Fruit fly (Drosophila melanogaster): ENCODE data around the gene TrxT.
A peak's percentile ranks its signal among the peaks of the same experiment; 100 is the strongest.

Gene TrxT

dm6 chrX:5349899-5350575, 38.3 kb upstream of the TrxT start (continued):
- TF ChIP-seq Asciz (GFP tag; optimal IDR thresholded peaks at IDR 0.05) (no peak), phol (tag; optimal IDR thresholded peaks at IDR 0.05) (peak; percentile 39), CG14014 (GFP tag; IDR thresholded peaks at IDR 0.05) (no peak), E2f1 (GFP tag; IDR thresholded peaks at IDR 0.05) (no peak), Sox102F (GFP tag; optimal IDR thresholded peaks at IDR 0.05) (peak; percentile 63), CG12219 (GFP tag; optimal IDR thresholded peaks at IDR 0.05) (no peak), CG2889 (GFP tag; IDR thresholded peaks at IDR 0.05) (no peak), CG4707 (GFP tag; optimal IDR thresholded peaks at IDR 0.05) (no peak), ems (GFP tag; optimal IDR thresholded peaks at IDR 0.05) (no peak), fu2 (GFP tag; optimal IDR thresholded peaks at IDR 0.05) (no peak), CG34422 (GFP tag; IDR thresholded peaks at IDR 0.05) (no peak), rib (GFP tag; IDR thresholded peaks at IDR 0.05) (no peak), B-H1 (GFP tag; IDR thresholded peaks at IDR 0.05) (no peak), pzg (GFP tag; optimal IDR thresholded peaks at IDR 0.05) (no peak), CG17186 (GFP tag; optimal IDR thresholded peaks at IDR 0.05) (no peak), CG17568 (GFP tag; optimal IDR thresholded peaks at IDR 0.05) (no peak), CG12236 (GFP tag; optimal IDR thresholded peaks at IDR 0.05) (no peak), CG8290 (GFP tag; optimal IDR thresholded peaks at IDR 0.05) (no peak), CG8290 (tag; optimal IDR thresholded peaks at IDR 0.05) (peak in 1 of 2 experiments; percentile 55), sens (GFP tag) (no peak), slp2 (GFP tag; optimal IDR thresholded peaks at IDR 0.05) (no peak), NC2α (GFP tag; optimal IDR thresholded peaks at IDR 0.05) (no peak), HmgZ (tag; optimal IDR thresholded peaks at IDR 0.05) (no peak), Hr39 (optimal IDR thresholded peaks at IDR 0.05) (no peak), mld (GFP tag; IDR thresholded peaks at IDR 0.05; ENCODE audit: partially characterized antibody) (no peak), croc (GFP tag; conservative IDR thresholded peaks at IDR 0.05) (no peak), CG18476 (GFP tag; optimal IDR thresholded peaks at IDR 0.05) (no peak), bcd (GFP tag; optimal IDR thresholded peaks at IDR 0.05) (no peak), fd3F (GFP tag; optimal IDR thresholded peaks at IDR 0.05) (no peak), Dref (GFP tag; IDR thresholded peaks at IDR 0.05) (no peak), crol (GFP tag; IDR thresholded peaks at IDR 0.05) (peak; percentile 50; the same call in 1 of the 2 replicates), CG10209 (GFP tag; optimal IDR thresholded peaks at IDR 0.05) (no peak), luna (GFP tag; optimal IDR thresholded peaks at IDR 0.05) (no peak), CG12104 (GFP tag; optimal IDR thresholded peaks at IDR 0.05) (no peak), knrl (GFP tag; IDR thresholded peaks at IDR 0.05; ENCODE audit: partially characterized antibody) (no peak), ind (GFP tag; optimal IDR thresholded peaks at IDR 0.05) (no peak), CG17829 (tag; optimal IDR thresholded peaks at IDR 0.05) (no peak), CG11085 (GFP tag; IDR thresholded peaks at IDR 0.05) (no peak), CoRest (tag; optimal IDR thresholded peaks at IDR 0.05) (peak; percentile 6), lilli (GFP tag; optimal IDR thresholded peaks at IDR 0.05) (no peak), gce (GFP tag; IDR thresholded peaks at IDR 0.05) (no peak), her (GFP tag; optimal IDR thresholded peaks at IDR 0.05) (no peak), HLH4C (GFP tag; IDR thresholded peaks at IDR 0.05; ENCODE audit: partially characterized antibody) (no peak), sug (tag; optimal IDR thresholded peaks at IDR 0.05) (no peak), Dp (GFP tag; optimal IDR thresholded peaks at IDR 0.05) (no peak), nmo (GFP tag; optimal IDR thresholded peaks at IDR 0.05) (no peak), sr (GFP tag; IDR thresholded peaks at IDR 0.05) (no peak), CG17359 (tag; optimal IDR thresholded peaks at IDR 0.05) (peak; percentile 54), TFAM (GFP tag; optimal IDR thresholded peaks at IDR 0.05) (no peak), az2 (GFP tag; optimal IDR thresholded peaks at IDR 0.05) (no peak), ranshi (GFP tag; IDR thresholded peaks at IDR 0.05) (no peak), HmgD (GFP tag; optimal IDR thresholded peaks at IDR 0.05) (no peak)

Data from whole organism, embryonic.